Worm (Caenorhabditis elegans): Measurements from ENCODE around the gene cal-5.

DNA sequence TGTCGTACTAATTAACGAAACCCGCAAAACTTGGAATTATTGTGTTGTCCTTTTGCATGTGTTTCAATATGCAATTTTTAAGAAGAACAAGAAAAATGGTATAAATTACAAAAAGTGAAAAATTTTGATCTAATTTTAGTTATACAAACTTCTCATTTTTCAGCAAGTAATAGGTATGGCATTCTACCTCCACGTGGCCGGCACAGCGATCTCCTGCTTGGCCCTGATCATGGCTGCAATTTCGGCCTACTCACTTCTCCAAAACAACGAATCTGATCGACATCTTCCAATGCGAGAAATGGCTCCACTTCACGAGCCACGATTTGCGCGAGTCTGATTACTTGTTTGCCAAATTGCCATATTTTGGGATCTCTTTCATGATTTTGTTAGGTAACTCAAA lies 3.9 kb downstream of the cal-5 start:
- TF ChIP-seq unc-62 (GFP tag; optimal IDR thresholded peaks at IDR 0.05) = no peak
- no peak for TF ChIP-seq repo-1 (tag; optimal IDR thresholded peaks at IDR 0.05)
- no peak for TF ChIP-seq mxl-1 (tag; optimal IDR thresholded peaks at IDR 0.05)
- no peak for TF ChIP-seq lin-35 (GFP tag; optimal IDR thresholded peaks at IDR 0.05)
- no peak for TF ChIP-seq F55B11.4 (tag; optimal IDR thresholded peaks at IDR 0.05; ENCODE audit: borderline replicate concordance, insufficient read depth)
- no peak for TF ChIP-seq cebp-2 (GFP tag; IDR thresholded peaks at IDR 0.05)
- TF ChIP-seq ets-4 (GFP tag; optimal IDR thresholded peaks at IDR 0.05) = no peak
- TF ChIP-seq ztf-18 (tag; optimal IDR thresholded peaks at IDR 0.05) = no peak
- no peak for TF ChIP-seq madf-10 (tag; optimal IDR thresholded peaks at IDR 0.05)
- no peak for TF ChIP-seq egl-18 (GFP tag; IDR thresholded peaks at IDR 0.05)
